Fruit fly (Drosophila melanogaster): ENCODE results near the gene CG34041.

- TF ChIP-seq CG7368 (GFP tag; optimal IDR thresholded peaks at IDR 0.05), result no peak
- no peak for TF ChIP-seq Ets21C (GFP tag; optimal IDR thresholded peaks at IDR 0.05)
- TF ChIP-seq CG3919 (GFP tag; optimal IDR thresholded peaks at IDR 0.05), result no peak
- TF ChIP-seq salr (GFP tag; optimal IDR thresholded peaks at IDR 0.05), result no peak
- no peak for TF ChIP-seq CG16779 (tag; optimal IDR thresholded peaks at IDR 0.05)
These were observed 6.5 kb downstream of the CG34041 start, which contains the start of the genes CG31524 and CG9698 for dm6 chr3R:30514255-30514827.

All from whole organism, prepupa.